Fruit fly (Drosophila melanogaster) whole organism, pupa: Measurements from ENCODE around the gene Saf-B.
A peak's percentile ranks its signal among the peaks of the same experiment; 100 is the strongest.

Experiments
- CG10348 ChIP-seq: fragments of 200-800 bp; sonication (Bioruptor generic); IDR thresholded peaks from 2 replicates; pipeline ENCODE4 v1.3.6; 2022; ENCODE audit warnings: missing biosample characterization, missing genetic modification characterization
- CG12605 ChIP-seq: fragments of 200-800 bp; sonication (Bioruptor generic); IDR thresholded peaks from 2 replicates; pipeline ENCODE4 v1.3.6; 2022; ENCODE audit warnings: missing biosample characterization, missing genetic modification characterization
- CG13204 ChIP-seq: fragments of 200-800 bp; sonication (Bioruptor generic); optimal IDR thresholded peaks from 2 replicates; lab custom pipeline; 2018; ENCODE audit warnings: missing biosample characterization, mild to moderate bottlenecking, missing genetic modification characterization, moderate library complexity
- CG14655 ChIP-seq: fragments of 200-800 bp; sonication (Bioruptor generic); optimal IDR thresholded peaks from 3 replicates; lab custom pipeline; 2017; ENCODE audit warnings: mild to moderate bottlenecking, missing biosample characterization, missing genetic modification reagents, missing genetic modification characterization
- CG15710 ChIP-seq: fragments of 200-800 bp; sonication (Bioruptor generic); optimal IDR thresholded peaks from 2 replicates; lab custom pipeline; 2018; ENCODE audit warnings: missing biosample characterization, mild to moderate bottlenecking, missing genetic modification characterization, moderate library complexity
- CG17806 ChIP-seq: fragments of 200-800 bp; sonication (Bioruptor generic); optimal IDR thresholded peaks from 2 replicates; lab custom pipeline; 2018; ENCODE audit warnings: missing biosample characterization, mild to moderate bottlenecking, missing genetic modification characterization, moderate library complexity
- CG32121 ChIP-seq: fragments of 200-800 bp; sonication (Bioruptor generic); IDR thresholded peaks from 2 replicates; pipeline ENCODE4 v1.3.6; 2022; ENCODE audit warnings: missing biosample characterization, missing genetic modification characterization
- CG34367 ChIP-seq: fragments of 200-800 bp; sonication (Bioruptor generic); optimal IDR thresholded peaks from 2 replicates; lab custom pipeline; 2018; ENCODE audit warnings: missing biosample characterization, mild to moderate bottlenecking, missing genetic modification characterization
- CG4496 ChIP-seq: fragments of 200-800 bp; sonication (Bioruptor generic); IDR thresholded peaks from 3 replicates; pipeline ENCODE4 v1.3.6; 2022; ENCODE audit warnings: missing biosample characterization, missing genetic modification characterization
- CG8159 ChIP-seq: fragments of 200-800 bp; sonication (Bioruptor generic); optimal IDR thresholded peaks from 3 replicates; lab custom pipeline; 2018; ENCODE audit warnings: missing biosample characterization, mild to moderate bottlenecking, missing genetic modification characterization, moderate library complexity
- CG8301 ChIP-seq: fragments of 200-800 bp; sonication (Bioruptor generic); optimal IDR thresholded peaks from 2 replicates; lab custom pipeline; 2018; ENCODE audit warnings: missing biosample characterization, mild to moderate bottlenecking, missing genetic modification characterization
- CG9948 ChIP-seq: fragments of 200-800 bp; sonication (Bioruptor generic); optimal IDR thresholded peaks from 2 replicates; lab custom pipeline; 2018; ENCODE audit warnings: missing biosample characterization, mild to moderate bottlenecking, missing genetic modification characterization, moderate library complexity
- D1 ChIP-seq: fragments of 200-800 bp; sonication (Bioruptor generic); optimal IDR thresholded peaks from 2 replicates; lab custom pipeline; 2018; ENCODE audit warnings: missing biosample characterization, mild to moderate bottlenecking, missing genetic modification characterization, moderate library complexity
- EcR ChIP-seq: fragments of 200-800 bp; sonication (Bioruptor generic); optimal IDR thresholded peaks from 3 replicates; lab custom pipeline; 2019; ENCODE audit warnings: missing biosample characterization, missing genetic modification characterization, mild to moderate bottlenecking, moderate library complexity, missing genetic modification reagents
- Ets98B ChIP-seq: fragments of 200-800 bp; sonication (Bioruptor generic); IDR thresholded peaks from 2 replicates; pipeline ENCODE4 v1.3.6; 2022; ENCODE audit warnings: missing biosample characterization, missing genetic modification characterization
- Pif1A ChIP-seq: fragments of 200-800 bp; sonication (Bioruptor generic); optimal IDR thresholded peaks from 3 replicates; lab custom pipeline; 2016; ENCODE audit warnings: missing biosample characterization, missing genetic modification characterization
- Pif1B ChIP-seq: fragments of 200-800 bp; sonication (Bioruptor generic); optimal IDR thresholded peaks from 3 replicates; lab custom pipeline; 2016; ENCODE audit warnings: missing biosample characterization, missing genetic modification characterization
- Snoo ChIP-seq: fragments of 200-800 bp; sonication (Bioruptor generic); optimal IDR thresholded peaks from 3 replicates; lab custom pipeline; 2017; ENCODE audit warnings: missing biosample characterization, mild to moderate bottlenecking, missing genetic modification characterization, inconsistent platforms
- fd96Ca ChIP-seq: fragments of 200-800 bp; sonication (Bioruptor generic); IDR thresholded peaks from 3 replicates; pipeline ENCODE4 v1.3.6; 2022; ENCODE audit warnings: missing biosample characterization, missing genetic modification characterization
- gl ChIP-seq: fragments of 200-800 bp; sonication (Bioruptor generic); optimal IDR thresholded peaks from 2 replicates; lab custom pipeline; 2018; ENCODE audit warnings: missing biosample characterization, mild to moderate bottlenecking, missing genetic modification characterization
- rn ChIP-seq: fragments of 200-800 bp; sonication (Bioruptor generic); IDR thresholded peaks from 2 replicates; pipeline ENCODE4 v1.3.6; 2022; ENCODE audit warnings: missing biosample characterization, missing genetic modification characterization

Gene Saf-B

dm6 chr3R:24845148-24845547 is 27.9 kb downstream of the Saf-B start:
- TF ChIP-seq gl (tag; lab: Kevin White, UChicago), result no peak
- TF ChIP-seq fd96Ca (GFP tag; lab: Robert Waterston, UW), result no peak
- TF ChIP-seq CG14655, result no peak
- no peak for TF ChIP-seq Ets98B (GFP tag; lab: Robert Waterston, UW)

dm6 chr3R:24845952-24846848 is 28.9 kb downstream of the Saf-B start:
- TF ChIP-seq CG34367 (tag; lab: Kevin White, UChicago) (no peak), Ets98B (GFP tag; lab: Robert Waterston, UW) (no peak), Pif1A (GFP tag; lab: Kevin White, UChicago) (no peak), CG8301 (tag; lab: Kevin White, UChicago) (no peak), CG17806 (tag; lab: Kevin White, UChicago) (no peak), gl (tag; lab: Kevin White, UChicago) (no peak), CG9948 (tag; lab: Kevin White, UChicago) (no peak), CG4496 (no peak)

dm6 chr3R:24850420-24850819 is 33.2 kb downstream of the Saf-B start, which contains the start of gene CG7006:
Gene CG7006 (plus strand): TSS chr3R:24850627.
- no peak for TF ChIP-seq Pif1A (GFP tag; lab: Kevin White, UChicago)
- TF ChIP-seq CG14655, result no peak
- TF ChIP-seq rn (GFP tag; lab: Robert Waterston, UW), result 0 out of 2 replicates have a peak, but pooled peaks have one; percentile 24
- peak; percentile 43; the same call in 1 of the 2 replicates for TF ChIP-seq Ets98B (GFP tag; lab: Robert Waterston, UW)
- TF ChIP-seq Snoo, result peak; percentile 30

dm6 chr3R:24851429-24851828 is 34.2 kb downstream of the Saf-B start, which contains the start of gene Nct:
Gene Nct (plus strand): TSS chr3R:24851601.
- TF ChIP-seq CG8301 (tag; lab: Kevin White, UChicago) (no peak), CG12605 (GFP tag; lab: Robert Waterston, UW) (no peak), CG8159 (tag; lab: Kevin White, UChicago) (no peak), CG9948 (tag; lab: Kevin White, UChicago) (no peak), D1 (tag; lab: Kevin White, UChicago) (no peak), CG14655 (no peak), CG13204 (GFP tag; lab: Kevin White, UChicago) (no peak), fd96Ca (GFP tag; lab: Robert Waterston, UW) (no peak)

- 0 out of 2 replicates have a peak, but pooled peaks have one; percentile 27 for TF ChIP-seq CG32121 (GFP tag; lab: Robert Waterston, UW)
- no peak for TF ChIP-seq Pif1A (GFP tag; lab: Kevin White, UChicago)
- TF ChIP-seq, all 21 proteins: peak for 1
Measured at dm6 chr3R:24856143-24856542, 38.9 kb downstream of the Saf-B start, which contains the start of gene HDAC11. Gene HDAC11 (minus strand): TSS chr3R:24856243.

- no peak for TF ChIP-seq D1 (tag; lab: Kevin White, UChicago)
- no peak for TF ChIP-seq CG15710 (tag; lab: Kevin White, UChicago)
- TF ChIP-seq fd96Ca (GFP tag; lab: Robert Waterston, UW), result no peak
Measured at dm6 chr3R:24857459-24857858, 40.2 kb downstream of the Saf-B start, which contains the start of gene CAH4. Gene CAH4 (minus strand): TSS chr3R:24857559.

dm6 chr3R:24859701-24860100 is 42.4 kb downstream of the Saf-B start, which contains the start of gene ppk22:
Gene ppk22 (minus strand): TSS chr3R:24859801.
- TF ChIP-seq Ets98B (GFP tag; lab: Robert Waterston, UW) (no peak), CG15710 (tag; lab: Kevin White, UChicago) (no peak), D1 (tag; lab: Kevin White, UChicago) (no peak), CG32121 (GFP tag; lab: Robert Waterston, UW) (no peak), CG17806 (tag; lab: Kevin White, UChicago) (no peak), CG12605 (GFP tag; lab: Robert Waterston, UW) (no peak), Pif1B (GFP tag; lab: Kevin White, UChicago) (no peak), CG34367 (tag; lab: Kevin White, UChicago) (no peak), EcR (GFP tag; lab: Kevin White, UChicago) (no peak), CG8301 (tag; lab: Kevin White, UChicago) (no peak), CG10348 (GFP tag; lab: Robert Waterston, UW) (no peak), gl (tag; lab: Kevin White, UChicago) (no peak)
